Worm (Caenorhabditis elegans): ENCODE results near the gene cpb-1.
A peak's percentile ranks its signal among the peaks of the same experiment; 100 is the strongest.

Gene cpb-1

ce11 chrIII:9289815-9290214 lies 32.3 kb upstream of the cpb-1 start (continued):
- peak; percentile 24 for TF ChIP-seq jun-1 (tag; optimal IDR thresholded peaks at IDR 0.05)
- TF ChIP-seq nhr-77 (tag; optimal IDR thresholded peaks at IDR 0.05): no peak
- TF ChIP-seq elt-2 (tag; optimal IDR thresholded peaks at IDR 0.05): peak; percentile 90

ce11 chrIII:9291633-9292032 lies 30.5 kb upstream of the cpb-1 start:
- peak; percentile 2 for TF ChIP-seq snpc-4 (tag; optimal IDR thresholded peaks at IDR 0.05)

- TF ChIP-seq efl-1 (optimal IDR thresholded peaks at IDR 0.05) (no peak), efl-1 (GFP tag; optimal IDR thresholded peaks at IDR 0.05 in 1 of 2) (peak in 1 of 2 experiments; percentile 34), zag-1 (tag; optimal IDR thresholded peaks at IDR 0.05) (no peak), zip-4 (GFP tag; optimal IDR thresholded peaks at IDR 0.05) (no peak)
Observed at ce11 chrIII:9297345-9297744, 24.8 kb upstream of the cpb-1 start, which contains the start of gene K01B6.4. Gene K01B6.4, minus strand, starts transcription at chrIII:9297445.

ce11 chrIII:9299116-9299515 lies 23.0 kb upstream of the cpb-1 start:
- TF ChIP-seq blmp-1 (tag; optimal IDR thresholded peaks at IDR 0.05) (peak; percentile 51), lin-35 (GFP tag; optimal IDR thresholded peaks at IDR 0.05) (no peak)

- TF ChIP-seq nhr-76 (tag; optimal IDR thresholded peaks at IDR 0.05): no peak
- TF ChIP-seq blmp-1 (tag; optimal IDR thresholded peaks at IDR 0.05): peak; percentile 42
Observed at ce11 chrIII:9299919-9300318, 22.2 kb upstream of the cpb-1 start, which contains the start of gene K01B6.3. Gene K01B6.3, plus strand, starts transcription at chrIII:9300219.

ce11 chrIII:9300670-9301069 lies 21.4 kb upstream of the cpb-1 start:
- TF ChIP-seq elt-3 (tag; optimal IDR thresholded peaks at IDR 0.05) (peak in 2 of 6 experiments; percentile 15 to 40), nhr-85 (tag) (peak; percentile 68), pqm-1 (tag; optimal IDR thresholded peaks at IDR 0.05) (no peak), unc-86 (tag; optimal IDR thresholded peaks at IDR 0.05) (no peak), nhr-71 (tag; optimal IDR thresholded peaks at IDR 0.05) (peak; percentile 0), aly-2 (tag; optimal IDR thresholded peaks at IDR 0.05) (no peak), blmp-1 (tag; optimal IDR thresholded peaks at IDR 0.05) (peak; percentile 81), nhr-20 (tag; optimal IDR thresholded peaks at IDR 0.05) (peak; percentile 10), lsy-2 (tag; optimal IDR thresholded peaks at IDR 0.05) (peak in 1 of 2 experiments; percentile 3), efl-1 (optimal IDR thresholded peaks at IDR 0.05) (no peak), efl-1 (GFP tag; optimal IDR thresholded peaks at IDR 0.05 in 1 of 2) (peak in 1 of 2 experiments; percentile 20), lin-14 (GFP tag; optimal IDR thresholded peaks at IDR 0.05) (peak; percentile 34)

ce11 chrIII:9306596-9306995 lies 15.5 kb upstream of the cpb-1 start, which contains the start of gene srx-45:
Gene srx-45, minus strand, starts transcription at chrIII:9306696.
- TF ChIP-seq ets-5 (GFP tag; IDR thresholded peaks at IDR 0.05) (no peak), hpl-2 (GFP tag; optimal IDR thresholded peaks at IDR 0.05) (no peak), ceh-82 (tag; optimal IDR thresholded peaks at IDR 0.05) (no peak), ztf-4 (tag; optimal IDR thresholded peaks at IDR 0.05) (no peak), pag-3 (tag; optimal IDR thresholded peaks at IDR 0.05; ENCODE audit: borderline replicate concordance, insufficient read depth) (no peak), unc-130 (tag; optimal IDR thresholded peaks at IDR 0.05) (no peak), C04F5.9 (tag; optimal IDR thresholded peaks at IDR 0.05) (no peak), xbp-1 (tag; optimal IDR thresholded peaks at IDR 0.05) (no peak), F16B12.6 (tag; optimal IDR thresholded peaks at IDR 0.05) (no peak), blmp-1 (tag; optimal IDR thresholded peaks at IDR 0.05) (no peak), lin-35 (GFP tag; optimal IDR thresholded peaks at IDR 0.05) (no peak), skn-1 (tag; optimal IDR thresholded peaks at IDR 0.05) (no peak), mep-1 (tag; optimal IDR thresholded peaks at IDR 0.05) (no peak), tlp-1 (tag; optimal IDR thresholded peaks at IDR 0.05) (no peak)
